Worm (Caenorhabditis elegans): ENCODE results near the gene F09F9.1.

The F09F9.1 gene

ce11 chrX:4102075-4102598 is 13.0 kb upstream of the F09F9.1 start, which contains the start of gene R02E4.3:
Gene R02E4.3 (minus strand): TSS chrX:4102125.
- TF ChIP-seq mdl-1 (tag; optimal IDR thresholded peaks at IDR 0.05) (peak; percentile 29 to 45), nhr-48 (tag; optimal IDR thresholded peaks at IDR 0.05) (peak; percentile 98), hlh-30 (tag; optimal IDR thresholded peaks at IDR 0.05; ENCODE audit: insufficient read depth) (peak; percentile 90), ceh-28 (tag; optimal IDR thresholded peaks at IDR 0.05) (no peak), snpc-1.2 (GFP tag; IDR thresholded peaks at IDR 0.05) (no peak), lsy-2 (tag; optimal IDR thresholded peaks at IDR 0.05) (no peak), mxl-3 (GFP tag; optimal IDR thresholded peaks at IDR 0.05) (peak; percentile 21), mep-1 (tag; optimal IDR thresholded peaks at IDR 0.05) (no peak), F26F4.8 (GFP tag; conservative IDR thresholded peaks at IDR 0.05) (no peak), nhr-25 (tag; optimal IDR thresholded peaks at IDR 0.05; ENCODE audit: borderline replicate concordance, insufficient read depth) (no peak), hlh-11 (tag; optimal IDR thresholded peaks at IDR 0.05) (peak; percentile 81), aha-1 (tag) (peak; percentile 70), dpl-1 (GFP tag; optimal IDR thresholded peaks at IDR 0.05) (peak; percentile 2)

- TF ChIP-seq snpc-1.2 (GFP tag; IDR thresholded peaks at IDR 0.05) (0 out of 2 replicates have a peak, but pooled peaks have one; percentile 36), snpc-4 (tag; optimal IDR thresholded peaks at IDR 0.05) (peak; percentile 45), pha-4 (GFP tag; IDR thresholded peaks at IDR 0.05) (no peak), pha-4 (tag; optimal IDR thresholded peaks at IDR 0.05) (no peak), lin-38 (GFP tag; IDR thresholded peaks at IDR 0.05) (no peak), spr-3 (GFP tag; optimal IDR thresholded peaks at IDR 0.05) (no peak)
Measured at ce11 chrX:4103071-4103470, 12.1 kb upstream of the F09F9.1 start.

- TF ChIP-seq dmd-6 (GFP tag; IDR thresholded peaks at IDR 0.05): no peak
- no peak for TF ChIP-seq dmd-9 (GFP tag; IDR thresholded peaks at IDR 0.05)
- TF ChIP-seq lin-29 (GFP tag; IDR thresholded peaks at IDR 0.05): no peak
Measured at ce11 chrX:4104435-4104834, 10.7 kb upstream of the F09F9.1 start, which contains the start of gene R02E4.1. Gene R02E4.1 (minus strand): TSS chrX:4104535.

ce11 chrX:4106896-4107505 is 8.1 kb upstream of the F09F9.1 start, which contains the start of gene R02E4.2:
Gene R02E4.2 (plus strand): TSS chrX:4107455.
- TF ChIP-seq lin-15B (tag; optimal IDR thresholded peaks at IDR 0.05) (no peak), unc-62 (GFP tag; optimal IDR thresholded peaks at IDR 0.05 in 1 of 2) (peak in 1 of 2 experiments; percentile 67), unc-62 (tag; optimal IDR thresholded peaks at IDR 0.05) (no peak)

- peak; percentile 5 for TF ChIP-seq hlh-30 (tag; optimal IDR thresholded peaks at IDR 0.05; ENCODE audit: insufficient read depth)
- no peak for TF ChIP-seq madf-9 (GFP tag; conservative IDR thresholded peaks at IDR 0.05)
- peak; percentile 15 for TF ChIP-seq nhr-28 (tag; optimal IDR thresholded peaks at IDR 0.05)
- TF ChIP-seq mxl-2 (GFP tag; conservative IDR thresholded peaks at IDR 0.05): no peak
- peak; percentile 31 for TF ChIP-seq hlh-11 (tag; optimal IDR thresholded peaks at IDR 0.05)
- TF ChIP-seq aha-1 (tag): peak; percentile 57
- TF ChIP-seq unc-62 (GFP tag; optimal IDR thresholded peaks at IDR 0.05 in 1 of 2): peak in 1 of 2 experiments; percentile 72
- no peak for TF ChIP-seq unc-62 (tag; optimal IDR thresholded peaks at IDR 0.05)
- TF ChIP-seq php-3 (GFP tag; IDR thresholded peaks at IDR 0.05): no peak
- no peak for TF ChIP-seq daf-12 (tag; optimal IDR thresholded peaks at IDR 0.05)
Measured at ce11 chrX:4109970-4110369, 5.2 kb upstream of the F09F9.1 start.

ce11 chrX:4111416-4111815 is 3.7 kb upstream of the F09F9.1 start, which contains the start of gene F09F9.2:
Gene F09F9.2 (minus strand): TSS chrX:4111440.
- TF ChIP-seq hlh-30 (tag; optimal IDR thresholded peaks at IDR 0.05; ENCODE audit: insufficient read depth) (no peak), mxl-3 (GFP tag; optimal IDR thresholded peaks at IDR 0.05) (peak; percentile 37), ZK337.2 (GFP tag; IDR thresholded peaks at IDR 0.05) (no peak), pqm-1 (tag; optimal IDR thresholded peaks at IDR 0.05) (no peak), hlh-11 (tag; optimal IDR thresholded peaks at IDR 0.05) (peak; percentile 33)

All from whole organism, L4 larva.